Fruit fly (Drosophila melanogaster) whole organism, embryonic: ENCODE results near the gene CG15764.

Experiments used
- ATbp ChIP-seq: fragments of 200-800 bp; sonication (Bioruptor generic); optimal IDR thresholded peaks from 2 replicates; lab custom pipeline; 2017; ENCODE audit warnings: missing biosample characterization, mild to moderate bottlenecking, missing genetic modification characterization, missing genetic modification reagents
- CG10543 ChIP-seq: fragments of 200-800 bp; sonication (Bioruptor generic); optimal IDR thresholded peaks from 3 replicates; lab custom pipeline; 2017; ENCODE audit warnings: missing biosample characterization, mild to moderate bottlenecking, missing genetic modification characterization, moderate library complexity
- CG10654 ChIP-seq: fragments of 200-800 bp; sonication (Bioruptor generic); optimal IDR thresholded peaks from 2 replicates; lab custom pipeline; 2016; ENCODE audit warnings: missing biosample characterization, missing genetic modification characterization
- CG12071 ChIP-seq: fragments of 200-800 bp; sonication (Bioruptor generic); optimal IDR thresholded peaks from 3 replicates; lab custom pipeline; 2018; ENCODE audit warnings: missing biosample characterization, mild to moderate bottlenecking, missing genetic modification characterization
- CG14050 ChIP-seq: fragments of 200-800 bp; sonication (Bioruptor generic); IDR thresholded peaks from 3 replicates; pipeline ENCODE4 v1.3.6; 2022; ENCODE audit warnings: missing biosample characterization, missing genetic modification characterization
- CG15479 ChIP-seq: fragments of 200-800 bp; sonication (Bioruptor generic); optimal IDR thresholded peaks from 3 replicates; lab custom pipeline; 2019; ENCODE audit warnings: missing biosample characterization, mild to moderate bottlenecking, missing genetic modification characterization, moderate library complexity
- CG1602 ChIP-seq: fragments of 200-800 bp; sonication (Bioruptor generic); optimal IDR thresholded peaks from 3 replicates; lab custom pipeline; 2016; ENCODE audit warnings: missing biosample characterization, missing genetic modification characterization
- CG16815 ChIP-seq: fragments of 200-800 bp; sonication (Bioruptor generic); optimal IDR thresholded peaks from 3 replicates; lab custom pipeline; 2017; ENCODE audit warnings: missing biosample characterization, mild to moderate bottlenecking, missing genetic modification characterization
- CG17361 ChIP-seq: fragments of 200-800 bp; sonication (Bioruptor generic); IDR thresholded peaks from 3 replicates; pipeline ENCODE4 v1.3.6; 2022; ENCODE audit warnings: missing biosample characterization, missing genetic modification characterization
- CG3065 ChIP-seq: fragments of 200-800 bp; sonication (Bioruptor generic); optimal IDR thresholded peaks from 2 replicates; lab custom pipeline; 2016; ENCODE audit warnings: missing biosample characterization, missing genetic modification characterization
- CG32767 ChIP-seq: fragments of 200-800 bp; sonication (Bioruptor generic); IDR thresholded peaks from 2 replicates; pipeline ENCODE4 v1.3.6; 2022; ENCODE audit warnings: missing biosample characterization, missing genetic modification characterization
- CG34224 ChIP-seq: fragments of 200-800 bp; sonication (Bioruptor generic); IDR thresholded peaks from 3 replicates; pipeline ENCODE4 v1.3.6; 2022; ENCODE audit warnings: missing biosample characterization, missing genetic modification characterization; ENCODE audit not compliant: partially characterized antibody
- CG4328 ChIP-seq: fragments of 200-800 bp; sonication (Bioruptor generic); optimal IDR thresholded peaks from 3 replicates; lab custom pipeline; 2017; ENCODE audit warnings: missing biosample characterization, missing genetic modification reagents, missing genetic modification characterization
- CG6854 ChIP-seq: fragments of 200-800 bp; sonication (Bioruptor generic); optimal IDR thresholded peaks from 3 replicates; lab custom pipeline; 2017; ENCODE audit warnings: missing biosample characterization, mild to moderate bottlenecking, missing genetic modification characterization
- CG9727 ChIP-seq: fragments of 200-800 bp; sonication (Bioruptor generic); optimal IDR thresholded peaks from 3 replicates; lab custom pipeline; 2017; ENCODE audit warnings: missing biosample characterization, mild to moderate bottlenecking, missing genetic modification characterization
- CHES-1-like ChIP-seq: fragments of 200-800 bp; sonication (Bioruptor generic); optimal IDR thresholded peaks from 2 replicates; lab custom pipeline; 2016; ENCODE audit warnings: missing biosample characterization, missing genetic modification characterization
- CTCF ChIP-seq: fragments of 200-800 bp; sonication (Bioruptor generic); optimal IDR thresholded peaks from 2 replicates; lab custom pipeline; 2017; ENCODE audit warnings: missing biosample characterization, mild to moderate bottlenecking, missing genetic modification characterization, moderate library complexity
- Chrac-16 ChIP-seq: fragments of 200-800 bp; sonication (Bioruptor generic); optimal IDR thresholded peaks from 3 replicates; lab custom pipeline; 2016; ENCODE audit warnings: missing biosample characterization, missing genetic modification characterization
- Dbx ChIP-seq: fragments of 200-800 bp; sonication (Bioruptor generic); IDR thresholded peaks from 3 replicates; pipeline ENCODE4 v1.3.6; 2022; ENCODE audit warnings: missing biosample characterization, missing genetic modification characterization
- Doc3 ChIP-seq: fragments of 200-800 bp; sonication (Bioruptor generic); IDR thresholded peaks from 3 replicates; pipeline ENCODE4 v1.3.6; 2022; ENCODE audit warnings: missing biosample characterization, missing genetic modification characterization; ENCODE audit not compliant: partially characterized antibody
- Gug ChIP-seq: fragments of 200-800 bp; sonication (Bioruptor generic); IDR thresholded peaks from 4 replicates; pipeline ENCODE4 v1.3.6; 2022; ENCODE audit warnings: missing biosample characterization, missing genetic modification characterization
- Hr78 ChIP-seq, 2 experiments: fragments of 200-800 bp in 1 of 2; fragments of >200 bp in 1 of 2; sonication (Bioruptor generic) in 1 of 2; optimal IDR thresholded peaks; 2 replicates each; lab custom pipeline; 2017 to 2019; ENCODE audit warnings: missing biosample characterization in 2 of 2, missing genetic modification characterization in 2 of 2, mild to moderate bottlenecking in 1 of 2, moderate library complexity in 1 of 2
- MTF-1 ChIP-seq: fragments of 200-800 bp; sonication (Bioruptor generic); optimal IDR thresholded peaks from 2 replicates; lab custom pipeline; 2018; ENCODE audit warnings: missing biosample characterization, mild to moderate bottlenecking, missing genetic modification characterization, borderline replicate concordance
- Med ChIP-seq: fragments of 200-800 bp; sonication (Bioruptor generic); peaks from one replicate; lab custom pipeline; 2016; ENCODE audit warnings: missing biosample characterization, missing genetic modification characterization, mild to moderate bottlenecking, inconsistent platforms, moderate library complexity
- NC2α ChIP-seq: fragments of 200-800 bp; sonication (Bioruptor generic); optimal IDR thresholded peaks from 2 replicates; lab custom pipeline; 2016; ENCODE audit warnings: missing biosample characterization, missing genetic modification characterization
- Nf-YC ChIP-seq: fragments of 200-800 bp; optimal IDR thresholded peaks from 3 replicates; lab custom pipeline; 2019; ENCODE audit warnings: missing biosample characterization, mild to moderate bottlenecking, missing genetic modification characterization, moderate library complexity
- Optix ChIP-seq: fragments of 200-800 bp; sonication (Bioruptor generic); IDR thresholded peaks from 3 replicates; pipeline ENCODE4 v1.3.6; 2022; ENCODE audit warnings: missing biosample characterization, missing genetic modification characterization
- Poxn ChIP-seq: fragments of 200-800 bp; sonication (Bioruptor generic); IDR thresholded peaks from 2 replicates; pipeline ENCODE4 v1.3.6; 2022; ENCODE audit warnings: missing biosample characterization, missing genetic modification characterization
- Rfx ChIP-seq: fragments of 200-800 bp; sonication (Bioruptor generic); IDR thresholded peaks from 2 replicates; pipeline ENCODE4 v1.3.6; 2022; ENCODE audit warnings: missing biosample characterization, missing genetic modification characterization
- Xrp1 ChIP-seq: fragments of 200-800 bp; sonication (Bioruptor generic); IDR thresholded peaks from 2 replicates; pipeline ENCODE4 v1.3.6; 2022; ENCODE audit warnings: missing biosample characterization, missing genetic modification characterization
- bbx ChIP-seq: fragments of 200-800 bp; sonication (Bioruptor generic); IDR thresholded peaks from 2 replicates; pipeline ENCODE4 v1.3.6; 2022; ENCODE audit warnings: missing biosample characterization, missing genetic modification characterization; ENCODE audit not compliant: partially characterized antibody
- bsh ChIP-seq, 2 experiments: fragments of 200-800 bp; sonication (Bioruptor generic); optimal IDR thresholded peaks; 2 replicates each; lab custom pipeline; 2017 to 2018; ENCODE audit warnings: mild to moderate bottlenecking in 2 of 2, missing biosample characterization in 2 of 2, missing genetic modification characterization in 2 of 2, moderate library complexity in 1 of 2
- chinmo ChIP-seq: fragments of 200-800 bp; sonication (Bioruptor generic); IDR thresholded peaks from 4 replicates; pipeline ENCODE4 v1.3.6; 2022; ENCODE audit warnings: missing biosample characterization, missing genetic modification characterization; ENCODE audit not compliant: partially characterized antibody
- danr ChIP-seq: fragments of 200-800 bp; sonication (Bioruptor generic); IDR thresholded peaks from 2 replicates; pipeline ENCODE4 v1.3.6; 2022; ENCODE audit warnings: missing biosample characterization, missing genetic modification characterization
- disco-r ChIP-seq: fragments of 200-800 bp; sonication (Bioruptor generic); optimal IDR thresholded peaks from 2 replicates; lab custom pipeline; 2016; ENCODE audit warnings: missing biosample characterization, missing genetic modification characterization
- eyg ChIP-seq: fragments of 200-800 bp; sonication (Bioruptor generic); optimal IDR thresholded peaks from 3 replicates; lab custom pipeline; 2016; ENCODE audit warnings: missing biosample characterization, missing genetic modification characterization
- ftz-f1 ChIP-seq: fragments of 200-800 bp; sonication (Bioruptor generic); optimal IDR thresholded peaks from 2 replicates; lab custom pipeline; 2016; ENCODE audit warnings: missing biosample characterization, missing genetic modification characterization
- gt ChIP-seq: fragments of 200-800 bp; sonication (Bioruptor generic); IDR thresholded peaks from 2 replicates; pipeline ENCODE4 v1.3.6; 2022; ENCODE audit warnings: missing biosample characterization, missing genetic modification characterization
- hb ChIP-seq: fragments of 200-800 bp; sonication (Bioruptor generic); IDR thresholded peaks from 3 replicates; pipeline ENCODE4 v1.3.6; 2022; ENCODE audit warnings: missing biosample characterization, missing genetic modification characterization; ENCODE audit not compliant: partially characterized antibody
- jing ChIP-seq: fragments of 200-800 bp; sonication (Bioruptor generic); optimal IDR thresholded peaks from 2 replicates; lab custom pipeline; 2018; ENCODE audit warnings: missing biosample characterization, mild to moderate bottlenecking, missing genetic modification characterization
- nmo ChIP-seq: fragments of 200-800 bp; sonication (Bioruptor generic); optimal IDR thresholded peaks from 2 replicates; lab custom pipeline; 2018; ENCODE audit warnings: missing biosample characterization, mild to moderate bottlenecking, missing genetic modification characterization, moderate library complexity
- onecut ChIP-seq: fragments of 200-800 bp; sonication (Bioruptor generic); IDR thresholded peaks from 2 replicates; pipeline ENCODE4 v1.3.6; 2022; ENCODE audit warnings: missing biosample characterization, missing genetic modification characterization
- org-1 ChIP-seq: fragments of 200-800 bp; sonication (Bioruptor generic); optimal IDR thresholded peaks from 2 replicates; lab custom pipeline; 2017; ENCODE audit warnings: missing biosample characterization, missing genetic modification characterization
- pan ChIP-seq, 4 experiments: fragments of >200 bp in 3 of 4; fragments of 200-800 bp in 1 of 4; sonication (Bioruptor generic) in 1 of 4; optimal IDR thresholded peaks in 3 of 4; IDR thresholded peaks in 1 of 4; 2 replicates each; pipeline versions ENCODE4 v1.3.6 to Lab custom; 2017 to 2022; ENCODE audit warnings: missing biosample characterization in 2 of 4, missing genetic modification characterization in 2 of 4, mixed read lengths in 1 of 4
- pho ChIP-seq: fragments of 200-800 bp; sonication (Bioruptor generic); optimal IDR thresholded peaks from 2 replicates; lab custom pipeline; 2016; ENCODE audit warnings: missing biosample characterization, missing genetic modification characterization
- stc ChIP-seq: fragments of 200-800 bp; sonication (Bioruptor generic); IDR thresholded peaks from 2 replicates; pipeline ENCODE4 v1.3.6; 2022; ENCODE audit warnings: missing biosample characterization, missing genetic modification characterization
- tna ChIP-seq: fragments of 200-800 bp; sonication (Bioruptor generic); IDR thresholded peaks from 2 replicates; pipeline ENCODE4 v1.3.6; 2022; ENCODE audit warnings: missing biosample characterization, missing genetic modification characterization; ENCODE audit not compliant: partially characterized antibody
- tx ChIP-seq: fragments of 200-800 bp; sonication (Bioruptor generic); optimal IDR thresholded peaks from 2 replicates; lab custom pipeline; 2016; ENCODE audit warnings: missing biosample characterization, missing genetic modification characterization
- wdn ChIP-seq: fragments of 200-800 bp; sonication (Bioruptor generic); IDR thresholded peaks from 2 replicates; pipeline ENCODE4 v1.3.6; 2022; ENCODE audit warnings: missing biosample characterization, missing genetic modification characterization
- zfh2 ChIP-seq: fragments of 200-800 bp; sonication (Bioruptor generic); optimal IDR thresholded peaks from 2 replicates; lab custom pipeline; 2016; ENCODE audit warnings: missing biosample characterization, missing genetic modification characterization

Gene CG15764

dm6 chrX:5876584-5876983 lies 7.7 kb downstream of the CG15764 start, which contains the start of gene mof (continued):
- no peak for TF ChIP-seq pho (GFP tag; lab: Kevin White, UChicago)
- TF ChIP-seq wdn (GFP tag; lab: Robert Waterston, UW): no peak
- no peak for TF ChIP-seq Optix
- no peak for TF ChIP-seq CG14050 (GFP tag; lab: Robert Waterston, UW)
- TF ChIP-seq tna (GFP tag; lab: Robert Waterston, UW): peak; percentile 62
- no peak for TF ChIP-seq eyg
- TF ChIP-seq danr (GFP tag; lab: Robert Waterston, UW): no peak
- TF ChIP-seq Gug (GFP tag; lab: Robert Waterston, UW): no peak
- TF ChIP-seq CG1602 (GFP tag; lab: Kevin White, UChicago): no peak
- peak; percentile 60 for TF ChIP-seq Med (GFP tag; lab: Kevin White, UChicago)
- TF ChIP-seq jing (GFP tag; lab: Kevin White, UChicago): no peak
- no peak for TF ChIP-seq stc
- TF ChIP-seq, all 482 proteins: peak for 55

- TF ChIP-seq gt (GFP tag; lab: Robert Waterston, UW) (no peak), CG4328 (GFP tag; lab: Kevin White, UChicago) (peak; percentile 13), Rfx (GFP tag; lab: Robert Waterston, UW) (peak; percentile 68), CTCF (GFP tag; lab: Kevin White, UChicago) (peak; percentile 41), ftz-f1 (no peak), disco-r (GFP tag; lab: Kevin White, UChicago) (no peak), ATbp (GFP tag; lab: Kevin White, UChicago) (no peak), Dbx (GFP tag; lab: Robert Waterston, UW) (peak; percentile 51; the same call in 2 of the 3 replicates), bsh (GFP tag; optimal IDR thresholded peaks at IDR 0.05; lab: Kevin White, UChicago) (peak in 1 of 2 experiments; percentile 9), onecut (GFP tag; lab: Robert Waterston, UW) (no peak), CG15479 (GFP tag; lab: Kevin White, UChicago) (no peak), Xrp1 (0 out of 2 replicates have a peak, but pooled peaks have one; percentile 32), chinmo (GFP tag; lab: Robert Waterston, UW) (0 out of 4 replicates have a peak, but pooled peaks have one; percentile 31), CG3065 (GFP tag; lab: Kevin White, UChicago) (no peak), pan (optimal IDR thresholded peaks at IDR 0.05; lab: Kevin White, UChicago) (no peak), pan (GFP tag; optimal IDR thresholded peaks at IDR 0.05 in 1 of 2, IDR thresholded peaks at IDR 0.05 in 1 of 2) (no peak), MTF-1 (GFP tag; lab: Kevin White, UChicago) (no peak), CG34224 (GFP tag; lab: Robert Waterston, UW) (peak; percentile 87), Chrac-16 (GFP tag; lab: Kevin White, UChicago) (peak; percentile 21), NC2α (GFP tag; lab: Kevin White, UChicago) (no peak), CHES-1-like (peak; percentile 68), CG17361 (GFP tag; lab: Robert Waterston, UW) (peak; percentile 52; the same call in 2 of the 3 replicates), CG10654 (GFP tag; lab: Kevin White, UChicago) (peak; percentile 17), Doc3 (peak; percentile 65), Poxn (GFP tag; lab: Robert Waterston, UW) (no peak), bbx (GFP tag; lab: Robert Waterston, UW) (peak; percentile 66), tx (GFP tag; lab: Kevin White, UChicago) (peak; percentile 37), CG16815 (GFP tag; lab: Kevin White, UChicago) (no peak), nmo (GFP tag; lab: Kevin White, UChicago) (peak; percentile 13), zfh2 (GFP tag; lab: Kevin White, UChicago) (peak; percentile 76), CG12071 (GFP tag; lab: Kevin White, UChicago) (no peak), Nf-YC (tag; lab: Kevin White, UChicago) (peak; percentile 39), CG32767 (GFP tag; lab: Robert Waterston, UW) (no peak), hb (GFP tag; lab: Robert Waterston, UW) (peak; percentile 55; the same call in 1 of the 3 replicates), CG9727 (GFP tag; lab: Kevin White, UChicago) (peak; percentile 1), CG10543 (GFP tag; lab: Kevin White, UChicago) (peak; percentile 37), Hr78 (GFP tag; optimal IDR thresholded peaks at IDR 0.05; lab: Kevin White, UChicago) (no peak), org-1 (GFP tag; lab: Kevin White, UChicago) (no peak), CG6854 (GFP tag; lab: Kevin White, UChicago) (no peak)
These were observed 10.6 kb downstream of the CG15764 start, which contains the start of the genes Usp30 and CG16721 for dm6 chrX:5879543-5879943. Usp30 (minus strand) TSS chrX:5879787. CG16721 (plus strand) TSS chrX:5879869.
